Fruit fly (Drosophila melanogaster) whole organism, pupa: ENCODE measurements around the gene Muc30E.

Source experiments
- CG14655 ChIP-seq: fragments of 200-800 bp; sonication (Bioruptor generic); optimal IDR thresholded peaks from 3 replicates; lab custom pipeline; 2017; ENCODE audit warnings: mild to moderate bottlenecking, missing biosample characterization, missing genetic modification reagents, missing genetic modification characterization
- CG32121 ChIP-seq: fragments of 200-800 bp; sonication (Bioruptor generic); IDR thresholded peaks from 2 replicates; pipeline ENCODE4 v1.3.6; 2022; ENCODE audit warnings: missing biosample characterization, missing genetic modification characterization
- D1 ChIP-seq: fragments of 200-800 bp; sonication (Bioruptor generic); optimal IDR thresholded peaks from 2 replicates; lab custom pipeline; 2018; ENCODE audit warnings: missing biosample characterization, mild to moderate bottlenecking, missing genetic modification characterization, moderate library complexity
- EcR ChIP-seq: fragments of 200-800 bp; sonication (Bioruptor generic); optimal IDR thresholded peaks from 3 replicates; lab custom pipeline; 2019; ENCODE audit warnings: missing biosample characterization, missing genetic modification characterization, mild to moderate bottlenecking, moderate library complexity, missing genetic modification reagents

dm6 chr2L:9912570-9913260, 9.8 kb upstream of the Muc30E start, which contains the start of the genes Etl1 and Srp54:
- TF ChIP-seq CG32121: no peak
- no peak for TF ChIP-seq EcR (GFP tag; lab: Kevin White, UChicago)
- no peak for TF ChIP-seq D1 (tag; lab: Kevin White, UChicago)
- no peak for TF ChIP-seq CG14655
